Worm (Caenorhabditis elegans) whole organism, midembryonic: Measurements from ENCODE around the gene Y54E2A.7.

Experiments used
- T22C8.4 ChIP-seq: fragments of 200-800 bp; sonication (Bioruptor generic); IDR thresholded peaks from 2 replicates; pipeline ENCODE4 v1.3.6; 2022; ENCODE audit warnings: missing genetic modification characterization, missing compliant biosample characterization
- cog-1 ChIP-seq: sonication (generic microtip); optimal IDR thresholded peaks from 2 replicates; lab custom pipeline; 2016; ENCODE audit warnings: missing genetic modification characterization, missing compliant biosample characterization
- flt-1 ChIP-seq: fragments of 200-800 bp; sonication (Bioruptor generic); IDR thresholded peaks from 2 replicates; pipeline ENCODE4 v1.3.6; 2022; ENCODE audit warnings: missing genetic modification characterization, missing compliant biosample characterization
- klf-2 ChIP-seq: fragments of 200-800 bp; sonication (Bioruptor generic); conservative IDR thresholded peaks from 2 replicates; pipeline ENCODE4 v1.3.6; 2022; ENCODE audit warnings: missing genetic modification reagents, missing genetic modification characterization, missing compliant biosample characterization
- med-1 ChIP-seq: sonication (generic microtip); optimal IDR thresholded peaks from 2 replicates; lab custom pipeline; 2017; ENCODE audit warnings: missing genetic modification characterization, mild to moderate bottlenecking, missing compliant biosample characterization, antibody characterized with exemption, missing genetic modification reagents; ENCODE audit not compliant: insufficient read depth
- ref-1 ChIP-seq: fragments of 200-800 bp; sonication (Bioruptor generic); conservative IDR thresholded peaks from 2 replicates; pipeline ENCODE4 v1.3.6; 2022; ENCODE audit warnings: missing genetic modification reagents, missing genetic modification characterization, missing compliant biosample characterization
- tab-1 ChIP-seq: fragments of 200-800 bp; sonication (Bioruptor generic); IDR thresholded peaks from 2 replicates; pipeline ENCODE4 v1.3.6; 2022; ENCODE audit warnings: missing genetic modification characterization, missing compliant biosample characterization
- ztf-23 ChIP-seq: fragments of 200-800 bp; sonication (Bioruptor generic); IDR thresholded peaks from 2 replicates; pipeline ENCODE4 v1.3.6; 2022; ENCODE audit warnings: missing genetic modification reagents, missing genetic modification characterization, missing compliant biosample characterization

DNA sequence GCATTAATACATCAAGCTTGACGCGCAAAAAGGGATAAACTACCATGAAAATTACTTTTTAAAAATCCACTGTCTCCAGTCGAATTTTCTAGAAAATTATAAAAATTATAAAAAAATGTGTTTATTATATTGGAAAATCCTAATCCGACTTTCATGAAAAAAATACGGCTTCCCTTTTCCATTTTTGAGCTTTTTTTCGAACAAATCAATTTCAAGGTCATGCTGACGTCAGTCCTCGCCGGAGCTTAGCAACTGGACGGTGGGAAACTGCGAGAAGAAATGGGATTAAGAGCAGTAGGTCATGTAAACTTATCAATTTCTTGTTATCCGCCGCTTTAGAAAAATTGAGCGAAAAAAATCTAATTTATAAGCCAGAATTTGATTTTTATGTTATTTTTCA lies 27.7 kb downstream of the Y54E2A.7 start:
- TF ChIP-seq flt-1 (GFP tag; lab: Robert Waterston, UW): no peak
- no peak for TF ChIP-seq med-1
- TF ChIP-seq cog-1: no peak
- no peak for TF ChIP-seq T22C8.4
- TF ChIP-seq tab-1 (GFP tag; lab: Robert Waterston, UW): no peak
- TF ChIP-seq klf-2: no peak
- TF ChIP-seq ztf-23 (GFP tag; lab: Robert Waterston, UW): no peak
- TF ChIP-seq ref-1 (GFP tag; lab: Robert Waterston, UW): no peak
